Worm (Caenorhabditis elegans) whole organism, L1 larva: ENCODE data around the gene nlp-25.

ENCODE experiments used
- C04F5.9 ChIP-seq: sonication (generic microtip); optimal IDR thresholded peaks from 2 replicates; lab custom pipeline; 2016; ENCODE audit warnings: missing genetic modification characterization, missing compliant biosample characterization
- C16A3.4 ChIP-seq: fragments of 150-350 bp; optimal IDR thresholded peaks from 2 replicates; lab custom pipeline; 2014; ENCODE audit warnings: missing biosample characterization, missing genetic modification characterization
- C34B4.2 ChIP-seq: sonication (generic microtip); optimal IDR thresholded peaks from 2 replicates; lab custom pipeline; 2017; ENCODE audit warnings: mild to moderate bottlenecking, missing genetic modification characterization, missing compliant biosample characterization
- F16B12.6 ChIP-seq: fragments of 150-350 bp; optimal IDR thresholded peaks from 2 replicates; lab custom pipeline; 2014; ENCODE audit warnings: missing biosample characterization, missing genetic modification characterization
- Y116A8C.19 ChIP-seq: sonication (generic microtip); optimal IDR thresholded peaks from 2 replicates; lab custom pipeline; 2016; ENCODE audit warnings: missing compliant biosample characterization, missing genetic modification characterization, borderline replicate concordance
- aha-1 ChIP-seq: fragments of 150-350 bp; optimal IDR thresholded peaks from 2 replicates; lab custom pipeline; 2014; ENCODE audit warnings: missing biosample characterization, missing genetic modification characterization
- aly-2 ChIP-seq: fragments of 150-350 bp; optimal IDR thresholded peaks from 2 replicates; lab custom pipeline; 2014; ENCODE audit warnings: missing biosample characterization, missing genetic modification characterization
- blmp-1 ChIP-seq: fragments of 150-350 bp; optimal IDR thresholded peaks from 2 replicates; lab custom pipeline; 2014; ENCODE audit warnings: missing biosample characterization, missing genetic modification characterization
- ceh-63 ChIP-seq: fragments of 200-800 bp; sonication (Bioruptor generic); optimal IDR thresholded peaks from 2 replicates; lab custom pipeline; 2018; ENCODE audit warnings: mild to moderate bottlenecking, missing genetic modification characterization, missing compliant biosample characterization
- ceh-8 ChIP-seq: fragments of 200-800 bp; sonication (Bioruptor generic); optimal IDR thresholded peaks from 2 replicates; lab custom pipeline; 2018; ENCODE audit warnings: mild to moderate bottlenecking, missing genetic modification characterization, moderate library complexity, missing compliant biosample characterization
- ceh-82 ChIP-seq, 3 experiments: fragments of 150-350 bp in 1 of 3; sonication (generic microtip) in 2 of 3; optimal IDR thresholded peaks; 2 replicates each; lab custom pipeline; 2014 to 2017; ENCODE audit warnings: missing biosample characterization in 3 of 3, missing genetic modification characterization in 3 of 3
- ces-1 ChIP-seq: fragments of 150-350 bp; optimal IDR thresholded peaks from 2 replicates; lab custom pipeline; 2014; ENCODE audit warnings: missing biosample characterization, missing genetic modification reagents, missing genetic modification characterization
- dpl-1 ChIP-seq, 3 experiments: fragments of 150-350 bp in 2 of 3; sonication (generic microtip) in 1 of 3; optimal IDR thresholded peaks; 2 replicates each; lab custom pipeline; 2014 to 2017; ENCODE audit warnings: missing biosample characterization in 3 of 3, missing genetic modification characterization in 3 of 3, missing genetic modification reagents in 3 of 3
- dsc-1 ChIP-seq: sonication (generic microtip); optimal IDR thresholded peaks from 2 replicates; lab custom pipeline; 2016; ENCODE audit warnings: mild to moderate bottlenecking, missing genetic modification characterization, missing compliant biosample characterization
- egl-13 ChIP-seq: sonication (generic microtip); optimal IDR thresholded peaks from 2 replicates; lab custom pipeline; 2016; ENCODE audit warnings: missing genotype, missing genetic modification reagents, missing genetic modification characterization, missing compliant biosample characterization
- elt-2 ChIP-seq: sonication (generic microtip); optimal IDR thresholded peaks from 2 replicates; lab custom pipeline; 2016; ENCODE audit warnings: missing genetic modification characterization, mild to moderate bottlenecking, inconsistent platforms, missing compliant biosample characterization, missing genetic modification reagents
- elt-3 ChIP-seq, 6 experiments: fragments of 150-350 bp in 1 of 6; sonication (generic microtip); optimal IDR thresholded peaks; 2 replicates each; lab custom pipeline; 2017 to 2018; ENCODE audit warnings: missing biosample characterization in 6 of 6, missing genetic modification characterization in 6 of 6, inconsistent platforms in 1 of 6
- fkh-8 ChIP-seq: sonication (generic microtip); optimal IDR thresholded peaks from 2 replicates; lab custom pipeline; 2016; ENCODE audit warnings: mild to moderate bottlenecking, missing genetic modification characterization, missing compliant biosample characterization
- fos-1 ChIP-seq: fragments of 150-350 bp; optimal IDR thresholded peaks from 2 replicates; lab custom pipeline; 2014; ENCODE audit warnings: missing biosample characterization, missing genetic modification characterization
- hlh-17 ChIP-seq: fragments of 200-800 bp; sonication (Bioruptor generic); optimal IDR thresholded peaks from 2 replicates; lab custom pipeline; 2018; ENCODE audit warnings: missing genetic modification characterization, mild to moderate bottlenecking, missing compliant biosample characterization, moderate library complexity, borderline replicate concordance
- hlh-4 ChIP-seq: sonication (generic microtip); optimal IDR thresholded peaks from 2 replicates; lab custom pipeline; 2016; ENCODE audit warnings: mild to moderate bottlenecking, missing genetic modification characterization, missing compliant biosample characterization
- irx-1 ChIP-seq: sonication (generic microtip); optimal IDR thresholded peaks from 2 replicates; lab custom pipeline; 2016; ENCODE audit warnings: missing genetic modification characterization, missing compliant biosample characterization
- isw-1 ChIP-seq: fragments of 200-800 bp; sonication (Bioruptor generic); IDR thresholded peaks from 2 replicates; pipeline ENCODE4 v1.3.6; 2022; ENCODE audit warnings: missing genetic modification characterization, missing compliant biosample characterization
- jun-1 ChIP-seq: fragments of 150-350 bp; optimal IDR thresholded peaks from 2 replicates; lab custom pipeline; 2014; ENCODE audit warnings: missing biosample characterization, missing genetic modification reagents, missing genetic modification characterization
- lin-13 ChIP-seq: fragments of 150-350 bp; optimal IDR thresholded peaks from 2 replicates; lab custom pipeline; 2014; ENCODE audit warnings: missing biosample characterization, missing genetic modification reagents, missing genetic modification characterization
- lin-14 ChIP-seq: fragments of 200-800 bp; sonication (Bioruptor generic); optimal IDR thresholded peaks from 2 replicates; lab custom pipeline; 2018; ENCODE audit warnings: mild to moderate bottlenecking, missing genetic modification characterization, moderate library complexity, missing compliant biosample characterization
- lin-15B ChIP-seq: fragments of 150-350 bp; sonication (generic microtip); optimal IDR thresholded peaks from 3 replicates; lab custom pipeline; 2014; ENCODE audit warnings: missing biosample characterization, missing genetic modification characterization
- lir-3 ChIP-seq: sonication (generic microtip); optimal IDR thresholded peaks from 2 replicates; lab custom pipeline; 2016; ENCODE audit warnings: mild to moderate bottlenecking, missing genetic modification characterization, moderate library complexity, missing compliant biosample characterization; ENCODE audit not compliant: poor library complexity
- lsy-2 ChIP-seq, 2 experiments: fragments of 150-350 bp; optimal IDR thresholded peaks; 2 replicates each; lab custom pipeline; 2014; ENCODE audit warnings: missing biosample characterization in 2 of 2, missing genetic modification characterization in 2 of 2
- mab-9 ChIP-seq: fragments of 200-800 bp; sonication (Bioruptor generic); IDR thresholded peaks from 2 replicates; pipeline ENCODE4 v1.3.6; 2022; ENCODE audit warnings: missing genetic modification reagents, missing genetic modification characterization, missing compliant biosample characterization
- mdl-1 ChIP-seq, 2 experiments: fragments of 150-350 bp; optimal IDR thresholded peaks; 2 replicates each; lab custom pipeline; 2014 to 2017; ENCODE audit warnings: missing biosample characterization in 2 of 2, missing genetic modification characterization in 2 of 2, inconsistent platforms in 1 of 2
- mep-1 ChIP-seq: fragments of 150-350 bp; optimal IDR thresholded peaks from 2 replicates; lab custom pipeline; 2014; ENCODE audit warnings: missing biosample characterization, missing genetic modification characterization
- nhr-11 ChIP-seq: fragments of 150-350 bp; optimal IDR thresholded peaks from 2 replicates; lab custom pipeline; 2014; ENCODE audit warnings: missing biosample characterization, missing genetic modification characterization
- nhr-12 ChIP-seq: sonication (generic microtip); optimal IDR thresholded peaks from 2 replicates; lab custom pipeline; 2017; ENCODE audit warnings: missing biosample characterization, missing genetic modification characterization
- nhr-20 ChIP-seq: sonication (generic microtip); optimal IDR thresholded peaks from 2 replicates; lab custom pipeline; 2016; ENCODE audit warnings: mild to moderate bottlenecking, missing genetic modification characterization, missing compliant biosample characterization
- nhr-47 ChIP-seq: sonication (generic microtip); optimal IDR thresholded peaks from 2 replicates; lab custom pipeline; 2016; ENCODE audit warnings: mild to moderate bottlenecking, missing genetic modification characterization, moderate library complexity, missing compliant biosample characterization
- nhr-71 ChIP-seq: sonication (generic microtip); optimal IDR thresholded peaks from 2 replicates; lab custom pipeline; 2016; ENCODE audit warnings: mild to moderate bottlenecking, missing genetic modification characterization, moderate library complexity, missing compliant biosample characterization
- nhr-77 ChIP-seq: fragments of 150-350 bp; optimal IDR thresholded peaks from 2 replicates; lab custom pipeline; 2014; ENCODE audit warnings: missing biosample characterization, missing genetic modification characterization
- nhr-90 ChIP-seq: sonication (generic microtip); optimal IDR thresholded peaks from 2 replicates; lab custom pipeline; 2016; ENCODE audit warnings: mild to moderate bottlenecking, missing genetic modification characterization, missing compliant biosample characterization; ENCODE audit not compliant: poor library complexity
- pag-3 ChIP-seq: sonication (generic microtip); optimal IDR thresholded peaks from 2 replicates; lab custom pipeline; 2017; ENCODE audit warnings: missing genetic modification characterization, mild to moderate bottlenecking, missing compliant biosample characterization, antibody characterized with exemption, borderline replicate concordance; ENCODE audit not compliant: insufficient read depth
- rnt-1 ChIP-seq: sonication (generic microtip); optimal IDR thresholded peaks from 2 replicates; lab custom pipeline; 2016; ENCODE audit warnings: mild to moderate bottlenecking, missing genetic modification characterization, moderate library complexity, missing compliant biosample characterization
- skn-1 ChIP-seq: fragments of 150-350 bp; optimal IDR thresholded peaks from 2 replicates; lab custom pipeline; 2014; ENCODE audit warnings: missing biosample characterization, missing genetic modification characterization
- snpc-4 ChIP-seq: fragments of 150-350 bp; optimal IDR thresholded peaks from 2 replicates; lab custom pipeline; 2014; ENCODE audit warnings: missing biosample characterization, missing genetic modification characterization
- snu-23 ChIP-seq: sonication (generic microtip); optimal IDR thresholded peaks from 2 replicates; lab custom pipeline; 2016; ENCODE audit warnings: missing genetic modification characterization, missing compliant biosample characterization
- sox-4 ChIP-seq: sonication (generic microtip); optimal IDR thresholded peaks from 2 replicates; lab custom pipeline; 2016; ENCODE audit warnings: missing genetic modification characterization, missing compliant biosample characterization
- sptf-1 ChIP-seq: fragments of 150-350 bp; optimal IDR thresholded peaks from 2 replicates; lab custom pipeline; 2014; ENCODE audit warnings: missing biosample characterization, missing genetic modification characterization
- sup-37 ChIP-seq: fragments of 200-800 bp; sonication (Bioruptor generic); optimal IDR thresholded peaks from 2 replicates; lab custom pipeline; 2018; ENCODE audit warnings: mild to moderate bottlenecking, missing genetic modification characterization, missing compliant biosample characterization
- tlp-1 ChIP-seq: fragments of 150-350 bp; optimal IDR thresholded peaks from 2 replicates; lab custom pipeline; 2014; ENCODE audit warnings: missing biosample characterization, missing genetic modification characterization
- unc-130 ChIP-seq: fragments of 150-350 bp; optimal IDR thresholded peaks from 2 replicates; lab custom pipeline; 2017; ENCODE audit warnings: missing biosample characterization, missing genetic modification characterization, inconsistent platforms
- unc-62 ChIP-seq: fragments of 150-350 bp; optimal IDR thresholded peaks from 2 replicates; lab custom pipeline; 2014; ENCODE audit warnings: missing biosample characterization, missing genetic modification reagents, missing genetic modification characterization
- vab-15 ChIP-seq: sonication (generic microtip); optimal IDR thresholded peaks from 2 replicates; lab custom pipeline; 2017; ENCODE audit warnings: missing genotype, mild to moderate bottlenecking, missing genetic modification characterization, missing compliant biosample characterization
- xbp-1 ChIP-seq: sonication (generic microtip); optimal IDR thresholded peaks from 2 replicates; lab custom pipeline; 2016; ENCODE audit warnings: missing genetic modification characterization, missing compliant biosample characterization
- ztf-4 ChIP-seq: fragments of 150-350 bp; optimal IDR thresholded peaks from 2 replicates; lab custom pipeline; 2014; ENCODE audit warnings: missing biosample characterization, missing genetic modification characterization

nlp-25 gene

DNA sequence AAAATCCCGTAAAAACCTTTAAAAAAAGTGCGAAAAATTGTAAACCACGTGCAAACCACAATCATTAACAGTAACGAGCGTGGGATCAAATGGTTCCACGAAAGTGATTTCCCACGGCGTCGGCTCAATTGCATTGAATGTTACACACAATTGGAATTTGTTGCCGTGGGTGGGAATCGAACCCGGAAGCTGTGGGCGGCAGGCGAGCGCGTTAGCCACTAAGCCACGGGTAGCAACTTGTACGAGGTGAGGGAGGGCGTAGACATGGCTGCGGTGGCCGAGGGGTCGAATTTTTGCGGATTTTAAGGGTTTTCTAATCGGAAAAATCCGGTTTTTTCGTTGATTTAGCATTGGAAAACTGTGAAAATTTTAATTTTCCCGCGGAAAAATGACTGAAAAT is 37.0 kb downstream of the nlp-25 start (continued):
- TF ChIP-seq nhr-90 (tag; lab: Kevin White, UChicago) (peak; percentile 79), rnt-1 (tag; lab: Kevin White, UChicago) (no peak), nhr-77 (tag; lab: Kevin White, UChicago) (peak; percentile 75), blmp-1 (tag; lab: Kevin White, UChicago) (no peak), lin-13 (peak; percentile 66), mdl-1 (tag; optimal IDR thresholded peaks at IDR 0.05; lab: Kevin White, UChicago) (peak in 1 of 2 experiments; percentile 40), tlp-1 (tag; lab: Kevin White, UChicago) (no peak), xbp-1 (peak; percentile 36), jun-1 (tag; lab: Kevin White, UChicago) (peak; percentile 79), nhr-12 (tag; lab: Kevin White, UChicago) (no peak), ceh-8 (GFP tag; lab: Kevin White, UChicago) (peak; percentile 69), ceh-82 (tag; optimal IDR thresholded peaks at IDR 0.05; lab: Kevin White, UChicago) (peak; percentile 82 to 89 (median 86)), dpl-1 (GFP tag; optimal IDR thresholded peaks at IDR 0.05; lab: Kevin White, UChicago) (peak in 2 of 3 experiments; percentile 29 to 40), sox-4 (peak; percentile 28), C16A3.4 (tag; lab: Kevin White, UChicago) (peak; percentile 61), vab-15 (peak; percentile 36), irx-1 (tag; lab: Kevin White, UChicago) (peak; percentile 72), aha-1 (tag; lab: Kevin White, UChicago) (no peak), Y116A8C.19 (tag; lab: Kevin White, UChicago) (no peak), fos-1 (tag; lab: Kevin White, UChicago) (peak; percentile 36), fkh-8 (tag; lab: Kevin White, UChicago) (peak; percentile 69), C34B4.2 (tag; lab: Kevin White, UChicago) (no peak), egl-13 (peak; percentile 77), skn-1 (peak; percentile 51), C04F5.9 (tag; lab: Kevin White, UChicago) (peak; percentile 34), aly-2 (tag; lab: Kevin White, UChicago) (no peak), lir-3 (tag; lab: Kevin White, UChicago) (no peak), ces-1 (no peak), sptf-1 (tag; lab: Kevin White, UChicago) (no peak), elt-3 (tag; optimal IDR thresholded peaks at IDR 0.05; lab: Kevin White, UChicago) (peak in 2 of 6 experiments; percentile 21 to 58), mep-1 (tag; lab: Kevin White, UChicago) (peak; percentile 77), hlh-4 (tag; lab: Kevin White, UChicago) (no peak), snu-23 (GFP tag; lab: Kevin White, UChicago) (peak; percentile 81), snpc-4 (tag; lab: Kevin White, UChicago) (peak; percentile 61), nhr-20 (tag; lab: Kevin White, UChicago) (no peak), lin-14 (GFP tag; lab: Kevin White, UChicago) (no peak), elt-2 (tag; lab: Kevin White, UChicago) (peak; percentile 53), lin-15B (no peak), sup-37 (GFP tag; lab: Kevin White, UChicago) (peak; percentile 20), unc-130 (tag; lab: Kevin White, UChicago) (peak; percentile 7), pag-3 (tag; lab: Kevin White, UChicago) (no peak), mab-9 (peak; percentile 68), ztf-4 (tag; lab: Kevin White, UChicago) (peak; percentile 25), nhr-11 (tag; lab: Kevin White, UChicago) (no peak), lsy-2 (tag; optimal IDR thresholded peaks at IDR 0.05; lab: Kevin White, UChicago) (peak; percentile 79 to 83), dsc-1 (tag; lab: Kevin White, UChicago) (peak; percentile 83), ceh-63 (GFP tag; lab: Kevin White, UChicago) (no peak), isw-1 (GFP tag; lab: Robert Waterston, UW) (peak; percentile 44), unc-62 (GFP tag; lab: Kevin White, UChicago) (no peak), nhr-47 (tag; lab: Kevin White, UChicago) (no peak), F16B12.6 (tag; lab: Kevin White, UChicago) (peak; percentile 67), hlh-17 (no peak), nhr-71 (no peak)
